Fruit fly (Drosophila melanogaster): ENCODE results near the gene Fdx1.

Gene Fdx1

DNA sequence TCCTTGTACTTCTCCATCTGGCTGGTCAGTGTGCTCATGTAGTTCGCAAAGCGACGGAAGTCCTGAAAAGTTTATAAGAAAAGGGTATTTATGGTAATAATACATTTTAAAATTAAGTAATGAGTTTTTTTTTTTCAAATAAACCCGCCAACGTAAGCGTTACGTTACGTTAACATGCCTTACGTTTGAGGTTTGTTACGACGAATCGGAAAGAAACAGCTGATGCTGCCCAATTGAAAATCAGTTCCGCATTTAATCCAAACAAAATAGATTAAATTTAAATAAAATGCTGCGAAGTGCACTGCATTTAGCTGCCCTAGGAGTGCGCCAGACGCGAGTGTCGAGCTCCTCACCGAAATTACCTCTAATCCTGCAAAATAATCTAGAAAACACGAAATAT, 6.9 kb downstream of the Fdx1 start, which contains the start of gene mRRF1:
Gene mRRF1 (plus strand): TSS at position 220 of the 400 bp plus-strand sequence.
- TF ChIP-seq EcR (GFP tag; optimal IDR thresholded peaks at IDR 0.05): no peak
- TF ChIP-seq CG8478 (optimal IDR thresholded peaks at IDR 0.05): no peak
- no peak for TF ChIP-seq Dll (optimal IDR thresholded peaks at IDR 0.05)
- TF ChIP-seq pan (optimal IDR thresholded peaks at IDR 0.05): no peak
- TF ChIP-seq usp (GFP tag; optimal IDR thresholded peaks at IDR 0.05): no peak
- TF ChIP-seq psq (optimal IDR thresholded peaks at IDR 0.05): no peak

DNA sequence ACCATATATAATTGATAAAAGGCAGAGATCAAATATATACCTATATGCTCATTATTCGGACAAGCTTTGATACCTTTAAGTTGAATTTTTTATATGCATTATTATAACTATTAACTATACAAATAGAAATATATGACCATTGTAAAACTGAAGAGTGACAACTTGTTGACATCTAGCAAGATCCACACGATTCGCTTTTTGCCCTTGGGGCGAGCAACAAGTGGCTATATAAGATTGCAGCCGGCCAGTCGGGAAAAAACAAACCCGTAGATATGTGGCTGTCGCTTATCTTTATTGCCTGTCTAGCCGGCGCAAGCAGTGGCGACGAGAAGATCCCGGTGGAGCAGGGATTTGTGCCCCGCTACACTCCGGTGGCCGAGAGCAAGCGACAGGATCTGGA, 9.1 kb downstream of the Fdx1 start, which contains the start of gene CG34456:
Gene CG34456 (plus strand): TSS at position 215 of the 400 bp plus-strand sequence.
- TF ChIP-seq usp (GFP tag; optimal IDR thresholded peaks at IDR 0.05): no peak
- TF ChIP-seq psq (optimal IDR thresholded peaks at IDR 0.05): no peak
- TF ChIP-seq CG8478 (optimal IDR thresholded peaks at IDR 0.05): no peak
- no peak for TF ChIP-seq pan (optimal IDR thresholded peaks at IDR 0.05)
- no peak for TF ChIP-seq Dll (optimal IDR thresholded peaks at IDR 0.05)
- TF ChIP-seq EcR (GFP tag; optimal IDR thresholded peaks at IDR 0.05): no peak

DNA sequence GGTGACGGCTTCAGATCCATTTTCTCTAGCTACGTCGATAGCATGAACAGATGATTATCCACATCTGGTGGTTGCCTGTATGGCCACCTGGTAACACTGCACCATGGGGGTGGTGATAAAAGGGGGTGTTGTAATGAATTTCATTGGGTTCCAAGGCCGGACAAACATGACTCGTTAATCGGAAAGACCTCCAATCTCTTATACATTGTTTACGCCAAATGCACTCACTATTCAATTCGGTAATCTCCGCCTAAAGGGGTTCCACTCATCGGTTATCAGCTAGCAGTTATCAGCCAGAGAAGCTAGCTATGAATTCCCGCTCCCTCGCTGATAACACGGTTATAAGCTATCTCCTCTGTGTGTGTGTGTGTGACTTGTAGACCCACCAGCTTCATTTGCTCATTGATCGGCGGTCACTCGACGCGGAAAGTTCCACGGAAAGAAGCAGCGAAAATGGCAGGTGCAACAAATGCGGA, 10.8 kb downstream of the Fdx1 start, which contains the start of gene Pdxk:
Gene Pdxk (plus strand): TSS at position 100 of the 476 bp plus-strand sequence.
- no peak for TF ChIP-seq pan (optimal IDR thresholded peaks at IDR 0.05)
- TF ChIP-seq CG8478 (optimal IDR thresholded peaks at IDR 0.05): no peak
- TF ChIP-seq Dll (optimal IDR thresholded peaks at IDR 0.05): no peak
- TF ChIP-seq psq (optimal IDR thresholded peaks at IDR 0.05): no peak
- no peak for TF ChIP-seq EcR (GFP tag; optimal IDR thresholded peaks at IDR 0.05)
- no peak for TF ChIP-seq usp (GFP tag; optimal IDR thresholded peaks at IDR 0.05)

DNA sequence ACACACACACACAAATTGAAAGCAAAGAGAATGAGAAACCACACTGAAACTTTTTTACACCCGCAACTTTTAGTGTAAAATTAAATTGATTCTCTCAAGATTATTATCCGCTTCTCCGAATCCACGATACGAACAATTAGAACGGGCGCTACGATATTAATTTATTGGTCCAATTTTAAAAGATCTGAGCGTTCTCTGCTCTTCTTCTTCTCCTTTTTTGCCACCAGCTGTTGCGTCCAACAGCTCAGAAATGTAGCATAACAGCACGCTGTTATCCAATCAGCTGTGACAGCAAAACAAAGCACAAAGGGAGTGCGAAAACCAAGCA, 12.4 kb downstream of the Fdx1 start, which contains the start of the genes UGP and Svip:
Gene UGP (minus strand): TSS at position 223 of the 328 bp plus-strand sequence.
Gene Svip (plus strand): TSS at position 287 of the 328 bp plus-strand sequence.
- no peak for TF ChIP-seq psq (optimal IDR thresholded peaks at IDR 0.05)
- no peak for TF ChIP-seq CG8478 (optimal IDR thresholded peaks at IDR 0.05)
- TF ChIP-seq pan (optimal IDR thresholded peaks at IDR 0.05): no peak
- no peak for TF ChIP-seq Dll (optimal IDR thresholded peaks at IDR 0.05)
- no peak for TF ChIP-seq EcR (GFP tag; optimal IDR thresholded peaks at IDR 0.05)
- no peak for TF ChIP-seq usp (GFP tag; optimal IDR thresholded peaks at IDR 0.05)

DNA sequence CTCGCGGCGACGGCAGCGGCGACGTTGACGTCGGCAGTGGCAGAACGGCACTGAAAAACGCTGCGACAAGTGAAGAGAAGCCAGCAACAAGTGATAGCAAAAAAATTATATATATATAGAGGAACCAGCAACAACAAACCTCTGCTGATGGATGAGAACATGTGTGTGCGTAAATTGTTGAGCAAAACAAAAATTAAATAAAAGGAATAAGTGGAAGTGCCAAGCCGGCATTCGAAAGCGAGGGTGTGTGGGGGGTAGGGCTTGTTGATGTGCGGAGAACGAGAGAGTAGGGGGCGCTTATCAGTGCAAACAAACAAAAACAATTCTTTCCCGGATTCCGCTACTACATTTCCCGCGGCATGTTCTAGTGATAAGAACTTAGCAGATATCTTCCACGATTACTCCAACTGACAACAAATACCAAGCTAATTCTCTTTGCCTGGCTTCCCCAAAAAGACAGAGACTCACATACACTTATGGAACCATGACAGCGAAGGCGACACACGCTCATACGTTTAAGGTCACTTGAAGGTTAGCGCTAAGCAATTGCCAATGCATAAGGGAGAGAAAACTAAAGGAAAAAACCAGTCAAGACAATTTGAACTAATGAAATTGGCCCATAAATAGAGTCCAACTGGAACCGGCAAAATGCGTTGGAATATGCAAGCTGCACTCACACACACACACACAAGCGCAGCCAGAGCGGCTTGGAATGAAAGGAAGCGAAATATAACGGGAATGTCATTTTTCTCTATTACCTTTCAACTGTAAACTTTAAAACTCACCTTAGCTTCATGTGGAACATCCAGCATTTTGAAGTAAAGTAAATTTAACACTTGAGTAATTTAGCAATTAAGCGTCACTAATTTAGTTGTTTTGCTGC, 13.0 kb downstream of the Fdx1 start:
- TF ChIP-seq psq (optimal IDR thresholded peaks at IDR 0.05) (no peak), pan (optimal IDR thresholded peaks at IDR 0.05) (no peak), usp (GFP tag; optimal IDR thresholded peaks at IDR 0.05) (no peak), Dll (optimal IDR thresholded peaks at IDR 0.05) (no peak), EcR (GFP tag; optimal IDR thresholded peaks at IDR 0.05) (no peak), CG8478 (optimal IDR thresholded peaks at IDR 0.05) (no peak)

DNA sequence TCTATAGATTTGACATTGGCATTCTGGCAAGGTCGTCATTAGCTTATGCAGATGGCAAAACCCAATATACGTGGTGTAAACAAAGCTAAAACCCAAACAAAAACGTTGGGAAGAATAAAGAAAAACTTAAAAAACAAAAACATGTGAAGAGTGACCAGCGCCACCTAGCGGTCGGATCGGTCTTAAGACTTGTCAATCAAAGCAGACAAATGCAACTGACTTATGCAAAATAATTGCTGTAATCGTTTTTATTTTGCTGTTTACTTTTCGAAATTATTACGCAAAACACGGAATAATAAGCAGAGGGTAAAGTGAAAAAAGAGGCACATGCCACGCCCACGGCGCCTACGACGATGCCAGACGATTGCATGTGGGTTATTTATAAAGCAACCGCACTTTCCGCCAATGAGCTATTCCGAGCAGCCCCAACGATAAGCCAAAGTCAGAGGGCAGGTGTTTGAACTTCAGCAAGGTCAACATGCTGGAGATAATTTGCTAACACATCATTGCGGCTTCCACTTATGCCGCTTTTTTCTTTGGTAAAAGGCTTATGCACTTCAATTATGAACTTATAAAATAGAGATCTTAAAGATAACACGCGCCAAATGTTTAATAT, 14.8 kb downstream of the Fdx1 start:
- TF ChIP-seq EcR (GFP tag; optimal IDR thresholded peaks at IDR 0.05) (no peak), pan (optimal IDR thresholded peaks at IDR 0.05) (no peak), Dll (optimal IDR thresholded peaks at IDR 0.05) (no peak), usp (GFP tag; optimal IDR thresholded peaks at IDR 0.05) (no peak), CG8478 (optimal IDR thresholded peaks at IDR 0.05) (no peak), psq (optimal IDR thresholded peaks at IDR 0.05) (no peak)

DNA sequence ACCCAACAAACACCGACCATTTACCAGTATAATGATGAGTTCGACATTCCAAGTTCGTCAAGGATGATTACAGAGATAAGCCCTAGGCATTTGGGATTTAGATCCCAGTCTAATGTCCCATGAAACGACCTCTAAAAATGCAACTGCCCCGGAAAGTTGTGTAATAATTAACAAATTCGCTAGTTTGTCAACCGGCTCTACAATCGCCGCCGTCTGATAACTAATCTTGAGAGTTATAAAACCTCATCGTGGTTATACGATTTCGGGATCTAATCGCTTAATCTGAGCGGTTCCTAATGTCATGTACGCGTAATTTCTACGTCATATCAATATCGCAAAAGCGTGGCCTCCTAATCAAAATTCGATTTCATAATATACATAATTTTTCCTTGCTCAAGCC, 15.5 kb downstream of the Fdx1 start:
- no peak for TF ChIP-seq EcR (GFP tag; optimal IDR thresholded peaks at IDR 0.05)
- no peak for TF ChIP-seq pan (optimal IDR thresholded peaks at IDR 0.05)
- no peak for TF ChIP-seq psq (optimal IDR thresholded peaks at IDR 0.05)
- TF ChIP-seq CG8478 (optimal IDR thresholded peaks at IDR 0.05): no peak
- TF ChIP-seq usp (GFP tag; optimal IDR thresholded peaks at IDR 0.05): no peak
- no peak for TF ChIP-seq Dll (optimal IDR thresholded peaks at IDR 0.05)

DNA sequence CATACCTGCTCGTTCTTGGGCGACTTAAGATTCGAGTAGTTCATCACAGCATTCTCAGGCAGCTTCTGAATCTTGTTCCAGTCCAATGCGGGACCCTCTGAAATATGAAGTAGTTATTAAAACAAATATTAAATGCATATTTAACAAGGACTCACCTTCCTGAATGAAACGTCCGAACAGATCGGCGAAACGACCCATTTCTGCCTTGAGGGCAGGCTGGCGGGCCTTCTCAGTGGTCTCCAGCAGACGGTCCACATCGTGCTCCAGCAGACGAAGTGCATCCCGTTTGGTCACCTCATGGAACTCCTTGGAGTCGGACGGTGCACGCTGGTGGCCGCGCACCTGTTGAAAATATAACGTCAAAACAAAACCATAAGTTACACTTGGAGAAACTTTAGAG, 17.3 kb downstream of the Fdx1 start, which contains the start of gene CG32040:
Gene CG32040 (plus strand): TSS at position 301 of the 400 bp plus-strand sequence.
- TF ChIP-seq Dll (optimal IDR thresholded peaks at IDR 0.05) (no peak), CG8478 (optimal IDR thresholded peaks at IDR 0.05) (no peak), psq (optimal IDR thresholded peaks at IDR 0.05) (no peak), pan (optimal IDR thresholded peaks at IDR 0.05) (no peak), EcR (GFP tag; optimal IDR thresholded peaks at IDR 0.05) (no peak), usp (GFP tag; optimal IDR thresholded peaks at IDR 0.05) (no peak)

DNA sequence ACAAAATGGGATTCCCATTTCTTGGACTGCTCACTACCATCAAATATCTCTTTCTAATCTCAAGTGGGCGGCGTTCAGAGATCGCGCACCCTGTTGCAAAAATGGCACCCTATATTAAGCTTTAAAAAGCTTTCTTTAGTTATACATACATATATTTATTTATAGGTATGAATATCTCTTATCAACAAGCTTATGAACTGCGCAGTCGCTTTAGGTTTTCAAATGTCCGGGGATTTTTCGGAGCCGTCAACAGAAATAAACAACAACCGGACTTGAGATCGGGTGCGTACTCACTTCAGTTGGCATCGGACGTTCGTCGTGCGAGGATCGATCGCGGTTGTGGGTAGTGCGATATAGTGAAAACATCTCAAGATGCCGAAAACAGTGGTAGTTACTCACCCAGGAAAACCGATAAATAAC, 21.7 kb downstream of the Fdx1 start, which contains the start of gene PGRP-LF:
Gene PGRP-LF (plus strand): TSS at position 296 of the 420 bp plus-strand sequence.
- TF ChIP-seq EcR (GFP tag; optimal IDR thresholded peaks at IDR 0.05) (no peak), usp (GFP tag; optimal IDR thresholded peaks at IDR 0.05) (no peak), psq (optimal IDR thresholded peaks at IDR 0.05) (no peak), Dll (optimal IDR thresholded peaks at IDR 0.05) (no peak), pan (optimal IDR thresholded peaks at IDR 0.05) (no peak), CG8478 (optimal IDR thresholded peaks at IDR 0.05) (no peak)

DNA sequence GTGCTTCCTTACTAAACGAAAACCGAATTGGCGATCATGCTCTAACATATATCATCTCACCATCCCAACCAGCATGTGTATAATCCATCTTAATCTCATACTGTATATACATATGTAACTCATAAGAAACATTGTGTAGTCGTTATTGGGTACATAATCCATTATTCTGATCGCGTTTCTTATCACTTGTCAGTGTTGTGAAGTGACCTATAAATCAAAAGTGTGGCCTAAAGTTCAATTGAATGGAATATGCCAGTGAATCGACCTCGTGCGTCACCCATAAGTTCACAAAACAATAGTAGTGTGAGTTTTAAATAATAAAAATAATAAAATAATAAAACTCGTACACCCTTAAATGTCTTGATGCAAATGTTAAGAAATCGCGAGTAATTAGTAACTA, 25.9 kb downstream of the Fdx1 start:
- TF ChIP-seq psq (optimal IDR thresholded peaks at IDR 0.05): no peak
- no peak for TF ChIP-seq EcR (GFP tag; optimal IDR thresholded peaks at IDR 0.05)
- no peak for TF ChIP-seq CG8478 (optimal IDR thresholded peaks at IDR 0.05)
- TF ChIP-seq pan (optimal IDR thresholded peaks at IDR 0.05): no peak
- TF ChIP-seq Dll (optimal IDR thresholded peaks at IDR 0.05): no peak

DNA sequence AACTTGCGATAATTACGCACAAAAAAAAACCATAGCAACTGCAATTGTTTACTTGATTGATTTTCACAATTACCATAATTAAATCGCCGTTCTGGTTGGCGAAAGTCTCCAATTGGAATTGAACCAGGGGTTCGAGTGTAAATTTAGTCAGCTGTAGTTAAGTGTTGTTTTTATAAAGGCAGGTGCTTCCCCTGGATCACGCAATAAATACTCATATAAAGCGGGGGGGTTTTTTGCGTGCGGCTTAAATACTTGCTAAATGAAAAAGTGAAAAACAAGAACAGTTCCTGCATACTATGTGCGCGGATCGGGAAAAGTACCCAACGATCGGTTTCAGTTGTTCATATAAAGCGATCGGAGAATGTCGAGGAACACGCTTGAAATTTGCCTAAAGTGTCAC, 27.1 kb downstream of the Fdx1 start:
- no peak for TF ChIP-seq CG8478 (optimal IDR thresholded peaks at IDR 0.05)
- TF ChIP-seq usp (GFP tag; optimal IDR thresholded peaks at IDR 0.05): no peak
- TF ChIP-seq EcR (GFP tag; optimal IDR thresholded peaks at IDR 0.05): no peak
- TF ChIP-seq Dll (optimal IDR thresholded peaks at IDR 0.05): no peak
- TF ChIP-seq pan (optimal IDR thresholded peaks at IDR 0.05): no peak
- TF ChIP-seq psq (optimal IDR thresholded peaks at IDR 0.05): no peak

All from whole organism.